Worm (Caenorhabditis elegans) whole organism, mixed stage, embryonic: ENCODE measurements around the gene F43C11.2.

Experiments used
- blmp-1 ChIP-seq: fragments of 150-350 bp; optimal IDR thresholded peaks from 2 replicates; lab custom pipeline; 2014; ENCODE audit warnings: missing biosample characterization, missing genetic modification characterization
- ces-1 ChIP-seq: fragments of 150-350 bp; optimal IDR thresholded peaks from 2 replicates; lab custom pipeline; 2014; ENCODE audit warnings: missing biosample characterization, missing genetic modification reagents, missing genetic modification characterization
- lsy-2 ChIP-seq: fragments of 150-350 bp; optimal IDR thresholded peaks from 2 replicates; lab custom pipeline; 2014; ENCODE audit warnings: missing biosample characterization, missing genetic modification characterization
- pha-4 ChIP-seq: fragments of 150-350 bp; optimal IDR thresholded peaks from 2 replicates; lab custom pipeline; 2018; ENCODE audit warnings: missing biosample characterization, missing genetic modification reagents, missing genetic modification characterization
- snpc-4 ChIP-seq: fragments of 150-350 bp; optimal IDR thresholded peaks from 2 replicates; lab custom pipeline; 2014; ENCODE audit warnings: missing biosample characterization, missing genetic modification characterization
- unc-39 ChIP-seq: fragments of 150-350 bp; optimal IDR thresholded peaks from 2 replicates; lab custom pipeline; 2014; ENCODE audit warnings: missing biosample characterization, missing genetic modification characterization
- unc-62 ChIP-seq: fragments of 150-350 bp; optimal IDR thresholded peaks from 2 replicates; lab custom pipeline; 2014; ENCODE audit warnings: missing biosample characterization, missing genetic modification reagents, missing genetic modification characterization

DNA sequence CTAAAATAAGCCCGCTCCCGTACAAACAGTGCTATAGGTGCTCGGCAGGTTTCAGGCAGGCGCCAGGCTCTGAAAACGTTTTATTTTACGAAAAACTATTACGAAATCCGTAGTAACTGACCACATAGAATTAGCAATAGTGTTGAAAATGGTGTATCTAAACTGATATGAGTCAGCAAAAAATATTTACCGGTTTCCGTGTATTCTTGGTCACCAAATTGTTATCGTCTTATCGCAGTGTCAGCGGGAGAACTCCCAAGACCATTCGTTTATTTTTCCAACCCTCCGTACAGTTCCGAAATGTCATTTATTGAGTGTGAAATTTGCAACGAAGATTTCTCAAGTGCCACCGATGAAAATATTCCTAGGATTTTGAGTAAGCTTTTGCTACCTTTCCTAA, 22.4 kb upstream of the F43C11.2 start, which contains the start of gene F43C11.8:
- TF ChIP-seq lsy-2 (tag; lab: Kevin White, UChicago) (no peak), blmp-1 (no peak), unc-62 (GFP tag; lab: Kevin White, UChicago) (no peak), snpc-4 (tag; lab: Kevin White, UChicago) (no peak), ces-1 (GFP tag; lab: Kevin White, UChicago) (no peak), unc-39 (no peak), pha-4 (tag; lab: Kevin White, UChicago) (no peak)
